Worm (Caenorhabditis elegans) whole organism, L2 larva: ENCODE measurements around the gene vang-1.

Experiments
- C34F6.9 ChIP-seq: fragments of 150-350 bp; optimal IDR thresholded peaks from 2 replicates; lab custom pipeline; 2014; ENCODE audit warnings: missing biosample characterization, missing genetic modification characterization
- F13H6.1 ChIP-seq: sonication (generic microtip); optimal IDR thresholded peaks from 2 replicates; lab custom pipeline; 2016; ENCODE audit warnings: missing genetic modification characterization, missing compliant biosample characterization
- R02D3.7 ChIP-seq: fragments of 150-350 bp; optimal IDR thresholded peaks from 2 replicates; lab custom pipeline; 2014; ENCODE audit warnings: missing biosample characterization, missing genetic modification characterization
- aly-2 ChIP-seq: fragments of 150-350 bp; optimal IDR thresholded peaks from 2 replicates; lab custom pipeline; 2014; ENCODE audit warnings: missing biosample characterization, missing genetic modification characterization
- blmp-1 ChIP-seq: sonication (generic microtip); optimal IDR thresholded peaks from 2 replicates; lab custom pipeline; 2017; ENCODE audit warnings: missing genetic modification characterization, mild to moderate bottlenecking, missing compliant biosample characterization, antibody characterized with exemption, moderate library complexity; ENCODE audit not compliant: insufficient read depth
- ceh-16 ChIP-seq: fragments of 150-350 bp; optimal IDR thresholded peaks from 2 replicates; lab custom pipeline; 2014; ENCODE audit warnings: missing biosample characterization, missing genetic modification characterization
- ceh-82 ChIP-seq: fragments of 150-350 bp; optimal IDR thresholded peaks from 2 replicates; lab custom pipeline; 2014; ENCODE audit warnings: missing biosample characterization, missing genetic modification characterization
- egl-27 ChIP-seq: sonication (generic microtip); optimal IDR thresholded peaks from 3 replicates; lab custom pipeline; 2017; ENCODE audit warnings: missing biosample characterization, missing genetic modification reagents, missing genetic modification characterization
- elt-3 ChIP-seq: sonication (generic microtip); optimal IDR thresholded peaks from 2 replicates; lab custom pipeline; 2017; ENCODE audit warnings: missing biosample characterization, missing genetic modification characterization
- fos-1 ChIP-seq: fragments of 150-350 bp; optimal IDR thresholded peaks from 2 replicates; lab custom pipeline; 2014; ENCODE audit warnings: missing biosample characterization, missing genetic modification characterization
- gmeb-1 ChIP-seq: fragments of 150-350 bp; optimal IDR thresholded peaks from 2 replicates; lab custom pipeline; 2014; ENCODE audit warnings: missing biosample characterization, missing genetic modification characterization
- lin-11 ChIP-seq: fragments of 150-350 bp; sonication (generic microtip); optimal IDR thresholded peaks from 2 replicates; lab custom pipeline; 2014; ENCODE audit warnings: missing biosample characterization, missing genetic modification characterization, inconsistent platforms, mixed read lengths
- lin-13 ChIP-seq: fragments of 150-350 bp; optimal IDR thresholded peaks from 2 replicates; lab custom pipeline; 2014; ENCODE audit warnings: missing biosample characterization, missing genetic modification reagents, missing genetic modification characterization
- lin-39 ChIP-seq: fragments of 150-350 bp; optimal IDR thresholded peaks from 2 replicates; lab custom pipeline; 2014; ENCODE audit warnings: missing biosample characterization, missing genetic modification reagents, missing genetic modification characterization
- lsy-2 ChIP-seq, 2 experiments: fragments of 150-350 bp in 1 of 2; sonication (generic microtip) in 1 of 2; optimal IDR thresholded peaks; 2 replicates each; lab custom pipeline; 2014 to 2017; ENCODE audit warnings: missing biosample characterization in 2 of 2, missing genetic modification characterization in 2 of 2
- mab-5 ChIP-seq: fragments of 150-350 bp; optimal IDR thresholded peaks from 2 replicates; lab custom pipeline; 2014; ENCODE audit warnings: missing biosample characterization, missing genetic modification characterization
- mbf-1 ChIP-seq: sonication (generic microtip); optimal IDR thresholded peaks from 2 replicates; lab custom pipeline; 2017; ENCODE audit warnings: missing biosample characterization, missing genetic modification characterization
- mdl-1 ChIP-seq, 2 experiments: fragments of 150-350 bp in 1 of 2; sonication (generic microtip) in 1 of 2; optimal IDR thresholded peaks; 2 replicates each; lab custom pipeline; 2017; ENCODE audit warnings: missing biosample characterization in 2 of 2, missing genetic modification characterization in 2 of 2
- nhr-12 ChIP-seq: fragments of 150-350 bp; optimal IDR thresholded peaks from 2 replicates; lab custom pipeline; 2014; ENCODE audit warnings: missing biosample characterization, missing genetic modification characterization
- nhr-129 ChIP-seq: fragments of 150-350 bp; optimal IDR thresholded peaks from 2 replicates; lab custom pipeline; 2014; ENCODE audit warnings: missing biosample characterization, missing genetic modification characterization
- nhr-21 ChIP-seq: fragments of 150-350 bp; optimal IDR thresholded peaks from 2 replicates; lab custom pipeline; 2014; ENCODE audit warnings: missing biosample characterization, missing genetic modification characterization
- nhr-23 ChIP-seq: fragments of 150-350 bp; optimal IDR thresholded peaks from 2 replicates; lab custom pipeline; 2014; ENCODE audit warnings: missing biosample characterization, missing genetic modification reagents, missing genetic modification characterization
- nhr-237 ChIP-seq: fragments of 150-350 bp; optimal IDR thresholded peaks from 2 replicates; lab custom pipeline; 2014; ENCODE audit warnings: missing biosample characterization, missing genetic modification characterization
- nhr-6 ChIP-seq: fragments of 150-350 bp; optimal IDR thresholded peaks from 2 replicates; lab custom pipeline; 2014; ENCODE audit warnings: missing biosample characterization, missing genetic modification characterization
- nhr-77 ChIP-seq: fragments of 150-350 bp; optimal IDR thresholded peaks from 2 replicates; lab custom pipeline; 2014; ENCODE audit warnings: missing biosample characterization, missing genetic modification characterization
- peb-1 ChIP-seq: fragments of 150-350 bp; optimal IDR thresholded peaks from 2 replicates; lab custom pipeline; 2014; ENCODE audit warnings: missing biosample characterization, missing genetic modification characterization
- sem-4 ChIP-seq: fragments of 150-350 bp; optimal IDR thresholded peaks from 2 replicates; lab custom pipeline; 2014; ENCODE audit warnings: missing biosample characterization, missing genetic modification reagents, missing genetic modification characterization
- skn-1 ChIP-seq: sonication (generic microtip); optimal IDR thresholded peaks from 2 replicates; lab custom pipeline; 2017; ENCODE audit warnings: missing biosample characterization, missing genetic modification characterization
- sma-3 ChIP-seq: sonication (generic microtip); optimal IDR thresholded peaks from 2 replicates; lab custom pipeline; 2016; ENCODE audit warnings: missing genetic modification reagents, missing genetic modification characterization, missing compliant biosample characterization
- sma-9 ChIP-seq, 2 experiments: fragments of 150-350 bp in 1 of 2; sonication (generic microtip) in 1 of 2; optimal IDR thresholded peaks; 2 replicates each; lab custom pipeline; 2014 to 2016; ENCODE audit warnings: missing genetic modification characterization in 2 of 2, mild to moderate bottlenecking in 1 of 2, missing biosample characterization in 1 of 2, missing compliant biosample characterization in 1 of 2, missing genetic modification reagents in 1 of 2, moderate library complexity in 1 of 2
- snpc-4 ChIP-seq: fragments of 150-350 bp; optimal IDR thresholded peaks from 2 replicates; lab custom pipeline; 2014; ENCODE audit warnings: missing biosample characterization, missing genetic modification characterization
- unc-39 ChIP-seq: fragments of 150-350 bp; optimal IDR thresholded peaks from 2 replicates; lab custom pipeline; 2014; ENCODE audit warnings: missing biosample characterization, missing genetic modification characterization
- unc-55 ChIP-seq: fragments of 150-350 bp; sonication (generic microtip); optimal IDR thresholded peaks from 3 replicates; lab custom pipeline; 2014; ENCODE audit warnings: missing biosample characterization, missing genetic modification reagents, missing genetic modification characterization
- unc-62 ChIP-seq: fragments of 150-350 bp; optimal IDR thresholded peaks from 2 replicates; lab custom pipeline; 2014; ENCODE audit warnings: missing biosample characterization, missing genetic modification reagents, missing genetic modification characterization
- ztf-1 ChIP-seq: fragments of 200-800 bp; sonication (Bioruptor generic); conservative IDR thresholded peaks from 2 replicates; pipeline ENCODE4 v1.3.6; 2022; ENCODE audit warnings: missing genetic modification characterization, missing compliant biosample characterization
- ztf-4 ChIP-seq: fragments of 150-350 bp; optimal IDR thresholded peaks from 2 replicates; lab custom pipeline; 2014; ENCODE audit warnings: missing biosample characterization, missing genetic modification characterization

Gene vang-1

DNA sequence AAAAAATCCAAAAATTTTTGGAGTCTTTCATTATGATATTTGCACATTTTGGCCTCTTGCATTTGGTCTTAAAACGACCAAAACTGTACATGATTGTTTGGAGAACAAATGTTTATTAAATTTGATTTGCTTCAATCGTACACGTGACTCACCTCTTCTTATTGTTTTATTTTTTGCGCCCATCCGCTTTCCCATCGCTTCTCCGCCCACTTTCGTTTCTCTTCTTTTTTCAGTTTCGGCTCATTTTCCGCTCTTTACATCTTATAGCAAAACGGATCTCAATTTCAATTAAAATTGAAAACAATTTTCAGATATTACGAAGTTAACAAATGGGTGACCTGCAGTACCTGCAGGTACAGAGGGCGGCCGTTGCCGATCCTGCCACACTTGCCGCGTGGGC lies 23.6 kb downstream of the vang-1 start, which contains the start of gene nmy-1:
TSS of gene nmy-1 (plus strand) at position 301 of the 400 bp plus-strand sequence.
- TF ChIP-seq ztf-1 (no peak), egl-27 (tag; lab: Kevin White, UChicago) (no peak), snpc-4 (no peak), mdl-1 (tag; optimal IDR thresholded peaks at IDR 0.05; lab: Kevin White, UChicago) (no peak), nhr-23 (tag; lab: Kevin White, UChicago) (no peak), ceh-82 (tag; lab: Kevin White, UChicago) (no peak), blmp-1 (no peak), nhr-237 (tag; lab: Kevin White, UChicago) (no peak), peb-1 (tag; lab: Kevin White, UChicago) (no peak), nhr-21 (tag; lab: Kevin White, UChicago) (no peak), fos-1 (no peak), sem-4 (tag; lab: Kevin White, UChicago) (no peak)

DNA sequence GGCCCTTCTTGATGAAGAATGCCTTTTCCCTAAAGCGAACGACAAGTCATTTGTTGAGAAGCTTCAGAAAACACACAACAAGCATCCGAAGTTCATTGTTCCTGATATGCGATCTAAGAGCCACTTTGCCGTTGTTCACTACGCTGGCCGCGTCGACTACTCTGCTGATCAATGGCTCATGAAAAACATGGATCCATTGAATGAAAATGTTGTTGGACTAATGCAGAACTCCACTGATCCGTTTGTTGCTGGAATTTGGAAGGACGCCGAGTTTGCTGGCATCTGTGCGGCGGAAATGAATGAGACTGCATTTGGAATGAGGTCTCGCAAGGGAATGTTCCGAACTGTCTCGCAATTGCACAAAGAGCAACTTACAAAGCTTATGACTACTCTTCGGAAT lies 27.0 kb downstream of the vang-1 start:
- no peak for TF ChIP-seq sma-9 (GFP tag; optimal IDR thresholded peaks at IDR 0.05; lab: Kevin White, UChicago)
- no peak for TF ChIP-seq sma-9 (tag; optimal IDR thresholded peaks at IDR 0.05; lab: Kevin White, UChicago)
- no peak for TF ChIP-seq lin-11
- no peak for TF ChIP-seq mab-5
- no peak for TF ChIP-seq sem-4 (tag; lab: Kevin White, UChicago)
- no peak for TF ChIP-seq lsy-2 (tag; optimal IDR thresholded peaks at IDR 0.05; lab: Kevin White, UChicago)
- TF ChIP-seq nhr-12 (tag; lab: Kevin White, UChicago) = no peak
- TF ChIP-seq C34F6.9 (tag; lab: Kevin White, UChicago) = no peak

DNA sequence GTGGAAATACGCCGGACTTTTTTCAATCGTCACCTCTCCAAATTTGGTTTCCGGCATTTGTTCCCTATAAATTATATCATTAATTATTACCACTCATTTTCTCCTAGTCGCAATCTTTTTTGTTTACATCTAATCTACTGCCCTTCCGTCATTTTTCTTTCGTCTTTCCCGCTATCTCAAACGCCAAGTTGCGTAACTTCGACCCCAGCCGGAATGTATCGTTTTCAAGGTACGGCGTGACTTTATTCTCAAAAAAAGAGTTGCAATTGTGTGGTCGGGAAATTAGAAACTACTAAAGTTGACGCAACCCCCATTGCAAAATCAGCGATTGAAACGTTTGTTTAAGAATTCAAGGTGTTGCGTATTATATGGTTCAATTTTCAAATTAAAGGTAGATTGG lies 33.8 kb downstream of the vang-1 start:
- TF ChIP-seq mbf-1 (tag; lab: Kevin White, UChicago) = no peak
- no peak for TF ChIP-seq nhr-129 (tag; lab: Kevin White, UChicago)
- TF ChIP-seq mab-5 = no peak
- no peak for TF ChIP-seq blmp-1
- TF ChIP-seq unc-62 (GFP tag; lab: Kevin White, UChicago) = no peak
- TF ChIP-seq aly-2 = no peak
- TF ChIP-seq nhr-77 = no peak
- TF ChIP-seq lin-39 (tag; lab: Kevin White, UChicago) = no peak
- no peak for TF ChIP-seq unc-55 (GFP tag; lab: Kevin White, UChicago)
- TF ChIP-seq lin-11 = no peak
- TF ChIP-seq F13H6.1 = no peak
- TF ChIP-seq unc-39 (tag; lab: Kevin White, UChicago) = no peak
- no peak for TF ChIP-seq skn-1 (tag; lab: Kevin White, UChicago)
- TF ChIP-seq ztf-1 = no peak
- TF ChIP-seq peb-1 (tag; lab: Kevin White, UChicago) = no peak
- TF ChIP-seq nhr-6 (tag; lab: Kevin White, UChicago) = no peak
- TF ChIP-seq nhr-23 (tag; lab: Kevin White, UChicago) = no peak
- no peak for TF ChIP-seq ztf-4 (tag; lab: Kevin White, UChicago)

DNA sequence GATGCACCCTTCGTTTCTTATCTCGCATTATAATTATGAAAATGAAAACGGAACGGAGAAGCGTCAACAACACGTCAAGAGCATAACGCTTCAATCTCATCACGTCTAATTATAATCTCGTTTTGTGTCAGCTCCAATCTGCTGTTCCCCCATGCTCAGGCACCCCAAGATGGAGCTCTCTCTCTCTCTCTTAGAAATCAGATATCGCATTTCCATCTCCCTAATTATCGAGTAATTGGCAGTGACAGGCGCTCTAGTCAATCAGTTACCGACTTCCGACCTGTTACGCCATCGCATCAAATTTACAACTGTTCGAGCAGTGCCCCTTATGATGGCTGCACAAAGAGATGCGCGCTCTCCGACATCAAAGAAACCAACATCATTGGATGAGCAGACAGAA lies 34.8 kb downstream of the vang-1 start:
- TF ChIP-seq lsy-2 (tag; optimal IDR thresholded peaks at IDR 0.05; lab: Kevin White, UChicago) = no peak
- no peak for TF ChIP-seq lin-39 (tag; lab: Kevin White, UChicago)
- TF ChIP-seq nhr-23 (tag; lab: Kevin White, UChicago) = no peak
- no peak for TF ChIP-seq R02D3.7 (tag; lab: Kevin White, UChicago)
- TF ChIP-seq mab-5 = no peak
- TF ChIP-seq ztf-1 = no peak
- TF ChIP-seq fos-1 = no peak
- TF ChIP-seq sma-3 (GFP tag; lab: Kevin White, UChicago) = no peak
- TF ChIP-seq unc-55 (GFP tag; lab: Kevin White, UChicago) = no peak
- no peak for TF ChIP-seq lin-13 (GFP tag; lab: Kevin White, UChicago)
- TF ChIP-seq ceh-82 (tag; lab: Kevin White, UChicago) = no peak

DNA sequence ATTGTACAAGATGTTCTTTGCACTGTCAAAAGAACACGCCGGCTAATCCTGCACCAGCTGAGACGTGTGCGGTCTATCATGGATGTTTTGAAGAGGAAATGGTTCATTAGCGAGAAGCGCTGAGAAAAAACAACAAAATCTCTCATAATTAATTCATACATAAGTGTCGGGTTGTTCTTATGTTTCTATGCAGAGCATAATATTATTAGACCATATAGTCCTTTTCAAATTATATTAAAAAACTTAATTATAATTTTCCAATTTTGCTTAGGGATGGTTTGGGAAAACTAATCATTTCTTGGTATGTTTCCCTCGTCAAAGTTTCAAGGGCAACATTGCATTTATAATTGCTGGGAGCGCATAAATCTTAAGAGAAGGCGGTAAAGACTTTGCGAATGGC lies 36.1 kb downstream of the vang-1 start:
- no peak for TF ChIP-seq gmeb-1 (tag; lab: Kevin White, UChicago)
- TF ChIP-seq F13H6.1 = no peak
- TF ChIP-seq mdl-1 (tag; optimal IDR thresholded peaks at IDR 0.05; lab: Kevin White, UChicago) = no peak
- no peak for TF ChIP-seq sma-9 (GFP tag; optimal IDR thresholded peaks at IDR 0.05; lab: Kevin White, UChicago)
- TF ChIP-seq sma-9 (tag; optimal IDR thresholded peaks at IDR 0.05; lab: Kevin White, UChicago) = no peak
- no peak for TF ChIP-seq snpc-4
- TF ChIP-seq lin-11 = no peak
- TF ChIP-seq elt-3 (tag; lab: Kevin White, UChicago) = no peak
- no peak for TF ChIP-seq nhr-77
- TF ChIP-seq ceh-16 (tag; lab: Kevin White, UChicago) = no peak
- TF ChIP-seq unc-55 (GFP tag; lab: Kevin White, UChicago) = no peak
